Worm (Caenorhabditis elegans) whole organism, L4 larva: Measurements from ENCODE around the gene ugt-19.

Source experiments
- Y5F2A.4 ChIP-seq: fragments of 200-800 bp; sonication (Bioruptor generic); optimal IDR thresholded peaks from 2 replicates; lab custom pipeline; 2018; ENCODE audit warnings: mild to moderate bottlenecking, missing genetic modification characterization, missing compliant biosample characterization
- Y75B8A.6 ChIP-seq: fragments of 200-800 bp; sonication (Bioruptor generic); IDR thresholded peaks from 2 replicates; pipeline ENCODE4 v1.3.6; 2022; ENCODE audit warnings: missing genetic modification reagents, missing genetic modification characterization, missing compliant biosample characterization
- egl-27 ChIP-seq: sonication (generic microtip); optimal IDR thresholded peaks from 3 replicates; lab custom pipeline; 2017; ENCODE audit warnings: missing biosample characterization, missing genetic modification reagents, missing genetic modification characterization
- mdt-29 ChIP-seq: fragments of 200-800 bp; sonication (Bioruptor generic); IDR thresholded peaks from 2 replicates; pipeline ENCODE4 v1.3.6; 2022; ENCODE audit warnings: missing genetic modification reagents, missing genetic modification characterization, missing compliant biosample characterization
- mep-1 ChIP-seq: fragments of 150-350 bp; sonication (generic microtip); optimal IDR thresholded peaks from 3 replicates; lab custom pipeline; 2014; ENCODE audit warnings: missing biosample characterization, missing genetic modification characterization
- nhr-10 ChIP-seq: fragments of 150-350 bp; optimal IDR thresholded peaks from 2 replicates; lab custom pipeline; 2014; ENCODE audit warnings: missing biosample characterization, missing genetic modification characterization
- php-3 ChIP-seq: fragments of 200-800 bp; sonication (Bioruptor generic); IDR thresholded peaks from 2 replicates; pipeline ENCODE4 v1.3.6; 2022; ENCODE audit warnings: missing genetic modification reagents, missing genetic modification characterization, missing compliant biosample characterization
- saeg-2 ChIP-seq: fragments of 200-800 bp; sonication (Bioruptor generic); IDR thresholded peaks from 2 replicates; pipeline ENCODE4 v1.3.6; 2022; ENCODE audit warnings: missing genetic modification reagents, missing genetic modification characterization, missing compliant biosample characterization
- skn-1 ChIP-seq: fragments of 150-350 bp; optimal IDR thresholded peaks from 2 replicates; lab custom pipeline; 2014; ENCODE audit warnings: missing biosample characterization, missing genetic modification characterization
- snpc-1.2 ChIP-seq: fragments of 200-800 bp; sonication (Bioruptor generic); IDR thresholded peaks from 2 replicates; pipeline ENCODE4 v1.3.6; 2022; ENCODE audit warnings: missing genetic modification reagents, missing genetic modification characterization, missing compliant biosample characterization
- spr-3 ChIP-seq: fragments of 200-800 bp; sonication (Bioruptor generic); optimal IDR thresholded peaks from 2 replicates; lab custom pipeline; 2018; ENCODE audit warnings: mild to moderate bottlenecking, missing genetic modification characterization, missing compliant biosample characterization
- unc-39 ChIP-seq: sonication (generic microtip); optimal IDR thresholded peaks from 2 replicates; lab custom pipeline; 2017; ENCODE audit warnings: missing biosample characterization, missing genetic modification characterization

- TF ChIP-seq nhr-10 (tag; lab: Kevin White, UChicago) (no peak), egl-27 (no peak), spr-3 (GFP tag; lab: Kevin White, UChicago) (no peak), saeg-2 (GFP tag; lab: Robert Waterston, UW) (no peak), unc-39 (no peak), mep-1 (tag; lab: Kevin White, UChicago) (no peak), php-3 (GFP tag; lab: Robert Waterston, UW) (no peak), mdt-29 (GFP tag; lab: Robert Waterston, UW) (no peak), snpc-1.2 (GFP tag; lab: Robert Waterston, UW) (no peak), Y5F2A.4 (GFP tag; lab: Kevin White, UChicago) (no peak), skn-1 (tag; lab: Kevin White, UChicago) (no peak), Y75B8A.6 (GFP tag; lab: Robert Waterston, UW) (no peak)
These were observed 8.7 kb downstream of the ugt-19 start for ce11 chrIV:6071026-6071425.
